Fruit fly (Drosophila melanogaster) whole organism, pupa: ENCODE measurements around the gene SIDL.

Source experiments
- CG10348 ChIP-seq: fragments of 200-800 bp; sonication (Bioruptor generic); IDR thresholded peaks from 2 replicates; pipeline ENCODE4 v1.3.6; 2022; ENCODE audit warnings: missing biosample characterization, missing genetic modification characterization
- CG15710 ChIP-seq: fragments of 200-800 bp; sonication (Bioruptor generic); optimal IDR thresholded peaks from 2 replicates; lab custom pipeline; 2018; ENCODE audit warnings: missing biosample characterization, mild to moderate bottlenecking, missing genetic modification characterization, moderate library complexity
- CG34367 ChIP-seq: fragments of 200-800 bp; sonication (Bioruptor generic); optimal IDR thresholded peaks from 2 replicates; lab custom pipeline; 2018; ENCODE audit warnings: missing biosample characterization, mild to moderate bottlenecking, missing genetic modification characterization
- CG4496 ChIP-seq: fragments of 200-800 bp; sonication (Bioruptor generic); IDR thresholded peaks from 3 replicates; pipeline ENCODE4 v1.3.6; 2022; ENCODE audit warnings: missing biosample characterization, missing genetic modification characterization
- CG8159 ChIP-seq: fragments of 200-800 bp; sonication (Bioruptor generic); optimal IDR thresholded peaks from 3 replicates; lab custom pipeline; 2018; ENCODE audit warnings: missing biosample characterization, mild to moderate bottlenecking, missing genetic modification characterization, moderate library complexity
- CG8301 ChIP-seq: fragments of 200-800 bp; sonication (Bioruptor generic); optimal IDR thresholded peaks from 2 replicates; lab custom pipeline; 2018; ENCODE audit warnings: missing biosample characterization, mild to moderate bottlenecking, missing genetic modification characterization
- D1 ChIP-seq: fragments of 200-800 bp; sonication (Bioruptor generic); optimal IDR thresholded peaks from 2 replicates; lab custom pipeline; 2018; ENCODE audit warnings: missing biosample characterization, mild to moderate bottlenecking, missing genetic modification characterization, moderate library complexity
- Pif1A ChIP-seq: fragments of 200-800 bp; sonication (Bioruptor generic); optimal IDR thresholded peaks from 3 replicates; lab custom pipeline; 2016; ENCODE audit warnings: missing biosample characterization, missing genetic modification characterization
- Pif1B ChIP-seq: fragments of 200-800 bp; sonication (Bioruptor generic); optimal IDR thresholded peaks from 3 replicates; lab custom pipeline; 2016; ENCODE audit warnings: missing biosample characterization, missing genetic modification characterization
- Snoo ChIP-seq: fragments of 200-800 bp; sonication (Bioruptor generic); optimal IDR thresholded peaks from 3 replicates; lab custom pipeline; 2017; ENCODE audit warnings: missing biosample characterization, mild to moderate bottlenecking, missing genetic modification characterization, inconsistent platforms
- fd96Ca ChIP-seq: fragments of 200-800 bp; sonication (Bioruptor generic); IDR thresholded peaks from 3 replicates; pipeline ENCODE4 v1.3.6; 2022; ENCODE audit warnings: missing biosample characterization, missing genetic modification characterization
- rn ChIP-seq: fragments of 200-800 bp; sonication (Bioruptor generic); IDR thresholded peaks from 2 replicates; pipeline ENCODE4 v1.3.6; 2022; ENCODE audit warnings: missing biosample characterization, missing genetic modification characterization

dm6 chr3R:15177230-15177629 lies 41.4 kb downstream of the SIDL start:
- no peak for TF ChIP-seq Pif1A (GFP tag; lab: Kevin White, UChicago)
- no peak for TF ChIP-seq rn (GFP tag; lab: Robert Waterston, UW)
- TF ChIP-seq CG10348 (GFP tag; lab: Robert Waterston, UW), result no peak
- no peak for TF ChIP-seq CG34367 (tag; lab: Kevin White, UChicago)
- TF ChIP-seq D1 (tag; lab: Kevin White, UChicago), result no peak
- TF ChIP-seq CG8301 (tag; lab: Kevin White, UChicago), result no peak
- no peak for TF ChIP-seq fd96Ca (GFP tag; lab: Robert Waterston, UW)
- TF ChIP-seq Pif1B (GFP tag; lab: Kevin White, UChicago), result no peak
- no peak for TF ChIP-seq CG4496 (GFP tag; lab: Robert Waterston, UW)
- TF ChIP-seq Snoo (tag; lab: Kevin White, UChicago), result no peak
- no peak for TF ChIP-seq CG15710 (tag; lab: Kevin White, UChicago)
- TF ChIP-seq CG8159 (tag; lab: Kevin White, UChicago), result no peak
